Fruit fly (Drosophila melanogaster) whole organism, embryonic: ENCODE measurements around the gene Atg12.

Experiments
- Aef1 ChIP-seq: fragments of 200-800 bp; sonication (Bioruptor generic); IDR thresholded peaks from 3 replicates; pipeline ENCODE4 v1.3.6; 2022; ENCODE audit warnings: missing biosample characterization, missing genetic modification characterization
- Atf3 ChIP-seq: fragments of 200-800 bp; sonication (Bioruptor generic); optimal IDR thresholded peaks from 3 replicates; lab custom pipeline; 2016; ENCODE audit warnings: missing biosample characterization, missing genetic modification characterization
- Bdp1 ChIP-seq: fragments of 200-800 bp; sonication (Bioruptor generic); optimal IDR thresholded peaks from 3 replicates; lab custom pipeline; 2016; ENCODE audit warnings: missing biosample characterization, missing genetic modification characterization
- CG1024 ChIP-seq: fragments of 200-800 bp; sonication (Bioruptor generic); IDR thresholded peaks from 2 replicates; pipeline ENCODE4 v1.3.6; 2022; ENCODE audit warnings: missing biosample characterization, missing genetic modification characterization
- CG10543 ChIP-seq: fragments of 200-800 bp; sonication (Bioruptor generic); optimal IDR thresholded peaks from 3 replicates; lab custom pipeline; 2017; ENCODE audit warnings: missing biosample characterization, mild to moderate bottlenecking, missing genetic modification characterization, moderate library complexity
- CG10565 ChIP-seq: fragments of 200-800 bp; sonication (Bioruptor generic); optimal IDR thresholded peaks from 3 replicates; lab custom pipeline; 2016; ENCODE audit warnings: missing biosample characterization, mild to moderate bottlenecking, missing genetic modification characterization
- CG10654 ChIP-seq: fragments of 200-800 bp; sonication (Bioruptor generic); optimal IDR thresholded peaks from 2 replicates; lab custom pipeline; 2016; ENCODE audit warnings: missing biosample characterization, missing genetic modification characterization
- CG11504 ChIP-seq: fragments of 200-800 bp; sonication (Bioruptor generic); optimal IDR thresholded peaks from 3 replicates; lab custom pipeline; 2019; ENCODE audit warnings: missing biosample characterization, mild to moderate bottlenecking, missing genetic modification characterization, moderate library complexity
- CG11723 ChIP-seq: fragments of 200-800 bp; sonication (Bioruptor generic); optimal IDR thresholded peaks from 2 replicates; lab custom pipeline; 2017; ENCODE audit warnings: missing biosample characterization, mild to moderate bottlenecking, missing genetic modification characterization
- CG13424 ChIP-seq: fragments of 200-800 bp; sonication (Bioruptor generic); optimal IDR thresholded peaks from 2 replicates; lab custom pipeline; 2019; ENCODE audit warnings: missing biosample characterization, mild to moderate bottlenecking, missing genetic modification characterization, moderate library complexity
- CG13775 ChIP-seq: fragments of 200-800 bp; sonication (Bioruptor generic); optimal IDR thresholded peaks from 3 replicates; lab custom pipeline; 2017; ENCODE audit warnings: missing biosample characterization, mild to moderate bottlenecking, missing genetic modification characterization
- CG1529 ChIP-seq: fragments of 200-800 bp; sonication (Bioruptor generic); optimal IDR thresholded peaks from 3 replicates; lab custom pipeline; 2018; ENCODE audit warnings: missing biosample characterization, missing genetic modification characterization
- CG1603 ChIP-seq: fragments of 200-800 bp; sonication (Bioruptor generic); optimal IDR thresholded peaks from 2 replicates; lab custom pipeline; 2019; ENCODE audit warnings: missing biosample characterization, mild to moderate bottlenecking, missing genetic modification characterization, moderate library complexity
- CG17612 ChIP-seq: fragments of 200-800 bp; sonication (Bioruptor generic); IDR thresholded peaks from 2 replicates; pipeline ENCODE4 v1.3.6; 2022; ENCODE audit warnings: missing biosample characterization, missing genetic modification characterization
- CG18262 ChIP-seq: fragments of 200-800 bp; optimal IDR thresholded peaks from 3 replicates; lab custom pipeline; 2019; ENCODE audit warnings: missing biosample characterization, mild to moderate bottlenecking, missing genetic modification characterization, moderate library complexity
- CG18764 ChIP-seq: fragments of 200-800 bp; sonication (Bioruptor generic); optimal IDR thresholded peaks from 3 replicates; lab custom pipeline; 2016; ENCODE audit warnings: missing biosample characterization, missing genetic modification characterization
- CG2889 ChIP-seq: fragments of 200-800 bp; sonication (Bioruptor generic); IDR thresholded peaks from 3 replicates; pipeline ENCODE4 v1.3.6; 2022; ENCODE audit warnings: missing biosample characterization, missing genetic modification characterization
- CG30431 ChIP-seq: fragments of 200-800 bp; sonication (Bioruptor generic); optimal IDR thresholded peaks from 2 replicates; lab custom pipeline; 2017; ENCODE audit warnings: missing biosample characterization, missing genetic modification characterization
- CG4404 ChIP-seq: fragments of 200-800 bp; sonication (Bioruptor generic); IDR thresholded peaks from 2 replicates; pipeline ENCODE4 v1.3.6; 2022; ENCODE audit warnings: missing biosample characterization, missing genetic modification characterization
- CG6272 ChIP-seq: fragments of 200-800 bp; sonication (Bioruptor generic); IDR thresholded peaks from 2 replicates; pipeline ENCODE4 v1.3.6; 2022; ENCODE audit warnings: missing biosample characterization, missing genetic modification characterization
- CG6654 ChIP-seq: fragments of 200-800 bp; sonication (Bioruptor generic); optimal IDR thresholded peaks from 2 replicates; lab custom pipeline; 2017; ENCODE audit warnings: missing biosample characterization, mild to moderate bottlenecking, missing genetic modification characterization
- CG6689 ChIP-seq: fragments of 200-800 bp; sonication (Bioruptor generic); IDR thresholded peaks from 2 replicates; pipeline ENCODE4 v1.3.6; 2022; ENCODE audit warnings: missing biosample characterization, missing genetic modification characterization
- CG7745 ChIP-seq: fragments of 200-800 bp; sonication (Bioruptor generic); optimal IDR thresholded peaks from 2 replicates; lab custom pipeline; 2018; ENCODE audit warnings: missing biosample characterization, mild to moderate bottlenecking, missing genetic modification characterization, moderate library complexity
- CG7839 ChIP-seq: fragments of 200-800 bp; sonication (Bioruptor generic); optimal IDR thresholded peaks from 3 replicates; lab custom pipeline; 2018; ENCODE audit warnings: missing biosample characterization, mild to moderate bottlenecking, missing genetic modification characterization, moderate library complexity
- CG8359 ChIP-seq: fragments of 200-800 bp; sonication (Bioruptor generic); optimal IDR thresholded peaks from 2 replicates; lab custom pipeline; 2017; ENCODE audit warnings: missing biosample characterization, mild to moderate bottlenecking, missing genetic modification characterization, borderline replicate concordance
- CG8388 ChIP-seq: fragments of 200-800 bp; sonication (Bioruptor generic); optimal IDR thresholded peaks from 2 replicates; lab custom pipeline; 2019; ENCODE audit warnings: missing biosample characterization, mild to moderate bottlenecking, missing genetic modification characterization, moderate library complexity
- CG9797 ChIP-seq: fragments of 200-800 bp; sonication (Bioruptor generic); optimal IDR thresholded peaks from 3 replicates; lab custom pipeline; 2018; ENCODE audit warnings: missing biosample characterization, mild to moderate bottlenecking, missing genetic modification characterization
- CTCF ChIP-seq: fragments of 200-800 bp; sonication (Bioruptor generic); optimal IDR thresholded peaks from 2 replicates; lab custom pipeline; 2017; ENCODE audit warnings: missing biosample characterization, mild to moderate bottlenecking, missing genetic modification characterization, moderate library complexity
- CrebB ChIP-seq: fragments of 200-800 bp; sonication (Bioruptor generic); optimal IDR thresholded peaks from 3 replicates; lab custom pipeline; 2018; ENCODE audit warnings: missing biosample characterization, mild to moderate bottlenecking, missing genetic modification characterization
- Dip2 ChIP-seq: fragments of 200-800 bp; sonication (Bioruptor generic); IDR thresholded peaks from 2 replicates; pipeline ENCODE4 v1.3.6; 2022; ENCODE audit warnings: missing biosample characterization, missing genetic modification characterization
- Dip3 ChIP-seq: fragments of 200-800 bp; sonication (Bioruptor generic); optimal IDR thresholded peaks from 3 replicates; lab custom pipeline; 2016; ENCODE audit warnings: missing biosample characterization, missing genetic modification characterization
- Doc3 ChIP-seq: fragments of 200-800 bp; sonication (Bioruptor generic); IDR thresholded peaks from 3 replicates; pipeline ENCODE4 v1.3.6; 2022; ENCODE audit warnings: missing biosample characterization, missing genetic modification characterization; ENCODE audit not compliant: partially characterized antibody
- Drgx ChIP-seq: fragments of 200-800 bp; sonication (Bioruptor generic); IDR thresholded peaks from 2 replicates; pipeline ENCODE4 v1.3.6; 2022; ENCODE audit warnings: missing biosample characterization, missing genetic modification characterization
- Elba2 ChIP-seq: fragments of 200-800 bp; sonication (Bioruptor generic); optimal IDR thresholded peaks from 3 replicates; lab custom pipeline; 2016; ENCODE audit warnings: missing biosample characterization, missing genetic modification characterization
- H2.0 ChIP-seq: fragments of 200-800 bp; sonication (Bioruptor generic); IDR thresholded peaks from 2 replicates; pipeline ENCODE4 v1.3.6; 2022; ENCODE audit warnings: missing biosample characterization, missing genetic modification characterization
- HLH54F ChIP-seq: fragments of 200-800 bp; sonication (Bioruptor generic); optimal IDR thresholded peaks from 3 replicates; lab custom pipeline; 2016; ENCODE audit warnings: missing biosample characterization, missing genetic modification characterization
- NFAT ChIP-seq: fragments of 200-800 bp; sonication (Bioruptor generic); IDR thresholded peaks from 2 replicates; pipeline ENCODE4 v1.3.6; 2022; ENCODE audit warnings: missing biosample characterization, missing genetic modification characterization
- Sin3A ChIP-seq: fragments of >200 bp; optimal IDR thresholded peaks from 2 replicates; lab custom pipeline; 2018
- ash1 ChIP-seq: fragments of 200-800 bp; sonication (Bioruptor generic); optimal IDR thresholded peaks from 2 replicates; lab custom pipeline; 2018; ENCODE audit warnings: missing biosample characterization, mild to moderate bottlenecking, missing genetic modification characterization
- crp ChIP-seq, 2 experiments: fragments of 200-800 bp; sonication (Bioruptor generic); optimal IDR thresholded peaks; 2 replicates in 1 of 2; 3 replicates in 1 of 2; lab custom pipeline; 2017; ENCODE audit warnings: missing biosample characterization in 2 of 2, missing genetic modification characterization in 2 of 2, mild to moderate bottlenecking in 1 of 2, moderate library complexity in 1 of 2
- fd102C ChIP-seq: fragments of 200-800 bp; sonication (Bioruptor generic); optimal IDR thresholded peaks from 2 replicates; lab custom pipeline; 2018; ENCODE audit warnings: missing biosample characterization, mild to moderate bottlenecking, missing genetic modification characterization, moderate library complexity
- gt ChIP-seq: fragments of 200-800 bp; sonication (Bioruptor generic); IDR thresholded peaks from 2 replicates; pipeline ENCODE4 v1.3.6; 2022; ENCODE audit warnings: missing biosample characterization, missing genetic modification characterization
- lbe ChIP-seq: fragments of 200-800 bp; sonication (Bioruptor generic); optimal IDR thresholded peaks from 2 replicates; lab custom pipeline; 2016; ENCODE audit warnings: missing biosample characterization, mild to moderate bottlenecking, missing genetic modification characterization
- onecut ChIP-seq: fragments of 200-800 bp; sonication (Bioruptor generic); IDR thresholded peaks from 2 replicates; pipeline ENCODE4 v1.3.6; 2022; ENCODE audit warnings: missing biosample characterization, missing genetic modification characterization
- pho ChIP-seq: fragments of 200-800 bp; sonication (Bioruptor generic); optimal IDR thresholded peaks from 2 replicates; lab custom pipeline; 2016; ENCODE audit warnings: missing biosample characterization, missing genetic modification characterization
- ranshi ChIP-seq: fragments of 200-800 bp; sonication (Bioruptor generic); IDR thresholded peaks from 2 replicates; pipeline ENCODE4 v1.3.6; 2022; ENCODE audit warnings: missing biosample characterization, missing genetic modification characterization
- schlank ChIP-seq: fragments of 200-800 bp; sonication (Bioruptor generic); optimal IDR thresholded peaks from 2 replicates; lab custom pipeline; 2018; ENCODE audit warnings: missing biosample characterization, mild to moderate bottlenecking, missing genetic modification characterization
- so ChIP-seq: fragments of 200-800 bp; sonication (Bioruptor generic); IDR thresholded peaks from 3 replicates; pipeline ENCODE4 v1.3.6; 2022; ENCODE audit warnings: missing biosample characterization, missing genetic modification characterization
- sr ChIP-seq: fragments of 200-800 bp; sonication (Bioruptor generic); IDR thresholded peaks from 3 replicates; pipeline ENCODE4 v1.3.6; 2022; ENCODE audit warnings: missing biosample characterization, missing genetic modification characterization
- tx ChIP-seq: fragments of 200-800 bp; sonication (Bioruptor generic); optimal IDR thresholded peaks from 2 replicates; lab custom pipeline; 2016; ENCODE audit warnings: missing biosample characterization, missing genetic modification characterization
- vvl ChIP-seq: fragments of 200-800 bp; sonication (Bioruptor generic); IDR thresholded peaks from 2 replicates; pipeline ENCODE4 v1.3.6; 2022; ENCODE audit warnings: missing biosample characterization, missing genetic modification characterization

The Atg12 gene

dm6 chr3L:12111081-12111958 is 25.4 kb upstream of the Atg12 start (continued):
- TF ChIP-seq CG13424 (peak; percentile 91), CG18262 (tag; lab: Kevin White, UChicago) (peak; percentile 98), HLH54F (GFP tag; lab: Kevin White, UChicago) (no peak), so (GFP tag; lab: Robert Waterston, UW) (peak; percentile 62; the same call in 1 of the 3 replicates), CG7745 (tag; lab: Kevin White, UChicago) (no peak), tx (no peak), CG1603 (tag; lab: Kevin White, UChicago) (peak; percentile 21), CG13775 (GFP tag; lab: Kevin White, UChicago) (peak; percentile 81), Atf3 (no peak), CTCF (no peak), H2.0 (GFP tag; lab: Robert Waterston, UW) (peak; percentile 53; the same call in 1 of the 2 replicates), sr (GFP tag; lab: Robert Waterston, UW) (no peak), CG9797 (GFP tag; lab: Kevin White, UChicago) (no peak), vvl (GFP tag; lab: Robert Waterston, UW) (peak; percentile 79), CG6689 (GFP tag; lab: Robert Waterston, UW) (peak; percentile 85), Drgx (GFP tag; lab: Robert Waterston, UW) (peak; percentile 14; the same call in 1 of the 2 replicates), CG6654 (peak; percentile 29), CG10565 (GFP tag; lab: Kevin White, UChicago) (no peak), CrebB (tag; lab: Kevin White, UChicago) (peak; percentile 45), onecut (GFP tag; lab: Robert Waterston, UW) (peak; percentile 40), CG18764 (GFP tag; lab: Kevin White, UChicago) (peak; percentile 62), Aef1 (GFP tag; lab: Robert Waterston, UW) (peak; percentile 55), CG10654 (GFP tag; lab: Kevin White, UChicago) (peak; percentile 60), NFAT (GFP tag; lab: Robert Waterston, UW) (no peak), CG30431 (GFP tag; lab: Kevin White, UChicago) (peak; percentile 38), crp (GFP tag; optimal IDR thresholded peaks at IDR 0.05; lab: Kevin White, UChicago) (peak in 1 of 2 experiments; percentile 3), CG1024 (GFP tag; lab: Robert Waterston, UW) (no peak), CG6272 (no peak), CG11723 (GFP tag; lab: Kevin White, UChicago) (no peak), CG7839 (peak; percentile 94), Bdp1 (GFP tag; lab: Kevin White, UChicago) (no peak), CG17612 (GFP tag; lab: Robert Waterston, UW) (no peak), Dip3 (GFP tag; lab: Kevin White, UChicago) (no peak), gt (GFP tag; lab: Robert Waterston, UW) (no peak), CG11504 (tag; lab: Kevin White, UChicago) (peak; percentile 93), CG10543 (no peak), pho (GFP tag; lab: Kevin White, UChicago) (no peak), Sin3A (lab: Kevin White, UChicago) (no peak), CG1529 (GFP tag; lab: Kevin White, UChicago) (peak; percentile 11), ash1 (GFP tag; lab: Kevin White, UChicago) (no peak), ranshi (no peak), CG2889 (GFP tag; lab: Robert Waterston, UW) (peak; percentile 51; the same call in 1 of the 3 replicates), CG8359 (peak; percentile 66), lbe (GFP tag; lab: Kevin White, UChicago) (no peak), schlank (tag; lab: Kevin White, UChicago) (no peak), Elba2 (GFP tag; lab: Kevin White, UChicago) (no peak), CG4404 (GFP tag; lab: Robert Waterston, UW) (no peak; the same call in 1 of the 2 replicates), Dip2 (GFP tag; lab: Robert Waterston, UW) (no peak), fd102C (no peak), CG8388 (GFP tag; lab: Kevin White, UChicago) (peak; percentile 85), Doc3 (no peak)
